Fruit fly (Drosophila melanogaster) whole organism, embryonic: ENCODE results near the gene mtsh.

Experiments
- Antp ChIP-seq: fragments of 200-800 bp; sonication (Bioruptor generic); optimal IDR thresholded peaks from 3 replicates; lab custom pipeline; 2016; ENCODE audit warnings: missing biosample characterization, missing genetic modification characterization
- CG10321 ChIP-seq: fragments of 200-800 bp; sonication (Bioruptor generic); IDR thresholded peaks from 2 replicates; pipeline ENCODE4 v1.3.6; 2022; ENCODE audit warnings: missing biosample characterization, missing genetic modification characterization
- CG12071 ChIP-seq: fragments of 200-800 bp; sonication (Bioruptor generic); optimal IDR thresholded peaks from 3 replicates; lab custom pipeline; 2018; ENCODE audit warnings: missing biosample characterization, mild to moderate bottlenecking, missing genetic modification characterization
- CG12104 ChIP-seq: fragments of 200-800 bp; sonication (Bioruptor generic); optimal IDR thresholded peaks from 3 replicates; lab custom pipeline; 2016; ENCODE audit warnings: missing biosample characterization, missing genetic modification characterization
- CG13287 ChIP-seq: fragments of 200-800 bp; sonication (Bioruptor generic); IDR thresholded peaks from 2 replicates; pipeline ENCODE4 v1.3.6; 2022; ENCODE audit warnings: missing biosample characterization, missing genetic modification characterization; ENCODE audit not compliant: partially characterized antibody
- CG13894 ChIP-seq: fragments of 200-800 bp; sonication (Bioruptor generic); optimal IDR thresholded peaks from 3 replicates; lab custom pipeline; 2018; ENCODE audit warnings: missing biosample characterization, mild to moderate bottlenecking, missing genetic modification characterization, moderate library complexity
- CG15011 ChIP-seq: fragments of 200-800 bp; sonication (Bioruptor generic); optimal IDR thresholded peaks from 3 replicates; lab custom pipeline; 2018; ENCODE audit warnings: missing biosample characterization, mild to moderate bottlenecking, missing genetic modification characterization
- CG2199 ChIP-seq: fragments of 200-800 bp; sonication (Bioruptor generic); IDR thresholded peaks from 3 replicates; pipeline ENCODE4 v1.3.6; 2022; ENCODE audit warnings: missing biosample characterization, missing genetic modification characterization
- CG7928 ChIP-seq: fragments of 200-800 bp; sonication (Bioruptor generic); optimal IDR thresholded peaks from 2 replicates; lab custom pipeline; 2017; ENCODE audit warnings: missing biosample characterization, mild to moderate bottlenecking, missing genetic modification characterization
- CHES-1-like ChIP-seq: fragments of 200-800 bp; sonication (Bioruptor generic); optimal IDR thresholded peaks from 2 replicates; lab custom pipeline; 2016; ENCODE audit warnings: missing biosample characterization, missing genetic modification characterization
- CTCF ChIP-seq: fragments of 200-800 bp; sonication (Bioruptor generic); optimal IDR thresholded peaks from 2 replicates; lab custom pipeline; 2017; ENCODE audit warnings: missing biosample characterization, mild to moderate bottlenecking, missing genetic modification characterization, moderate library complexity
- CkIIα-i1 ChIP-seq: fragments of 200-800 bp; sonication (Bioruptor generic); IDR thresholded peaks from 2 replicates; pipeline ENCODE4 v1.3.6; 2022; ENCODE audit warnings: missing biosample characterization, missing genetic modification characterization
- Dbx ChIP-seq: fragments of 200-800 bp; sonication (Bioruptor generic); IDR thresholded peaks from 3 replicates; pipeline ENCODE4 v1.3.6; 2022; ENCODE audit warnings: missing biosample characterization, missing genetic modification characterization
- Doc2 ChIP-seq: fragments of 200-800 bp; sonication (Bioruptor generic); IDR thresholded peaks from 2 replicates; pipeline ENCODE4 v1.3.6; 2022; ENCODE audit warnings: missing biosample characterization, missing genetic modification characterization
- Dref ChIP-seq: fragments of 200-800 bp; sonication (Bioruptor generic); IDR thresholded peaks from 2 replicates; pipeline ENCODE4 v1.3.6; 2022; ENCODE audit warnings: missing biosample characterization, missing genetic modification characterization
- HHEX ChIP-seq: fragments of 200-800 bp; sonication (Bioruptor generic); optimal IDR thresholded peaks from 3 replicates; lab custom pipeline; 2017; ENCODE audit warnings: missing biosample characterization, mild to moderate bottlenecking, missing genetic modification characterization, missing genetic modification reagents
- MBD-R2 ChIP-seq: fragments of 200-800 bp; sonication (Bioruptor generic); IDR thresholded peaks from 2 replicates; pipeline ENCODE4 v1.3.6; 2022; ENCODE audit warnings: missing biosample characterization, missing genetic modification characterization
- MESR4 ChIP-seq: fragments of 200-800 bp; sonication (Bioruptor generic); optimal IDR thresholded peaks from 2 replicates; lab custom pipeline; 2018; ENCODE audit warnings: missing biosample characterization, mild to moderate bottlenecking, missing genetic modification characterization, moderate library complexity
- Max ChIP-seq: fragments of 200-800 bp; sonication (Bioruptor generic); optimal IDR thresholded peaks from 2 replicates; lab custom pipeline; 2016; ENCODE audit warnings: missing biosample characterization, mild to moderate bottlenecking, missing genetic modification characterization
- NC2β ChIP-seq: fragments of 200-800 bp; sonication (Bioruptor generic); optimal IDR thresholded peaks from 2 replicates; lab custom pipeline; 2016; ENCODE audit warnings: missing biosample characterization, missing genetic modification characterization
- Opbp ChIP-seq: fragments of 200-800 bp; sonication (Bioruptor generic); IDR thresholded peaks from 3 replicates; pipeline ENCODE4 v1.3.6; 2022; ENCODE audit warnings: missing biosample characterization, missing genetic modification characterization; ENCODE audit not compliant: partially characterized antibody
- PHDP ChIP-seq: fragments of 200-800 bp; sonication (Bioruptor generic); optimal IDR thresholded peaks from 3 replicates; lab custom pipeline; 2018; ENCODE audit warnings: missing biosample characterization, mild to moderate bottlenecking, missing genetic modification characterization, moderate library complexity
- Ptx1 ChIP-seq: fragments of 200-800 bp; sonication (Bioruptor generic); IDR thresholded peaks from 2 replicates; pipeline ENCODE4 v1.3.6; 2022; ENCODE audit warnings: missing biosample characterization, missing genetic modification characterization
- YL-1 ChIP-seq: fragments of 200-800 bp; sonication (Bioruptor generic); optimal IDR thresholded peaks from 3 replicates; lab custom pipeline; 2017; ENCODE audit warnings: missing biosample characterization, mild to moderate bottlenecking, missing genetic modification characterization
- ato ChIP-seq: fragments of 200-800 bp; sonication (Bioruptor generic); IDR thresholded peaks from 2 replicates; pipeline ENCODE4 v1.3.6; 2022; ENCODE audit warnings: missing biosample characterization, missing genetic modification characterization; ENCODE audit not compliant: partially characterized antibody
- bbx ChIP-seq: fragments of 200-800 bp; sonication (Bioruptor generic); IDR thresholded peaks from 2 replicates; pipeline ENCODE4 v1.3.6; 2022; ENCODE audit warnings: missing biosample characterization, missing genetic modification characterization; ENCODE audit not compliant: partially characterized antibody
- da ChIP-seq: fragments of 200-800 bp; sonication (Bioruptor generic); optimal IDR thresholded peaks from 2 replicates; lab custom pipeline; 2016; ENCODE audit warnings: missing biosample characterization, missing genetic modification characterization
- danr ChIP-seq: fragments of 200-800 bp; sonication (Bioruptor generic); IDR thresholded peaks from 2 replicates; pipeline ENCODE4 v1.3.6; 2022; ENCODE audit warnings: missing biosample characterization, missing genetic modification characterization
- gem ChIP-seq: fragments of 200-800 bp; sonication (Bioruptor generic); optimal IDR thresholded peaks from 2 replicates; lab custom pipeline; 2019; ENCODE audit warnings: missing biosample characterization, mild to moderate bottlenecking, missing genetic modification characterization, moderate library complexity
- hb ChIP-seq: fragments of 200-800 bp; sonication (Bioruptor generic); IDR thresholded peaks from 3 replicates; pipeline ENCODE4 v1.3.6; 2022; ENCODE audit warnings: missing biosample characterization, missing genetic modification characterization; ENCODE audit not compliant: partially characterized antibody
- kni ChIP-seq: fragments of 200-800 bp; sonication (Bioruptor generic); optimal IDR thresholded peaks from 3 replicates; lab custom pipeline; 2017; ENCODE audit warnings: mild to moderate bottlenecking, missing biosample characterization, missing genetic modification reagents, missing genetic modification characterization
- maf-S ChIP-seq: fragments of 200-800 bp; sonication (Bioruptor generic); optimal IDR thresholded peaks from 2 replicates; lab custom pipeline; 2016; ENCODE audit warnings: missing biosample characterization, missing genetic modification characterization
- org-1 ChIP-seq: fragments of 200-800 bp; sonication (Bioruptor generic); optimal IDR thresholded peaks from 2 replicates; lab custom pipeline; 2017; ENCODE audit warnings: missing biosample characterization, missing genetic modification characterization
- peb ChIP-seq: fragments of 200-800 bp; sonication (Bioruptor generic); IDR thresholded peaks from 2 replicates; pipeline ENCODE4 v1.3.6; 2022; ENCODE audit warnings: missing biosample characterization, missing genetic modification characterization
- pnt ChIP-seq: fragments of 200-800 bp; sonication (Bioruptor generic); optimal IDR thresholded peaks from 3 replicates; lab custom pipeline; 2016; ENCODE audit warnings: missing biosample characterization, missing genetic modification characterization
- prd ChIP-seq, 3 experiments: fragments of >200 bp in 2 of 3; fragments of 200-800 bp in 1 of 3; sonication (Bioruptor generic) in 1 of 3; optimal IDR thresholded peaks in 2 of 3; IDR thresholded peaks in 1 of 3; 2 replicates in 2 of 3; 3 replicates in 1 of 3; pipeline versions ENCODE4 v1.3.6 to Lab custom; 2017 to 2022; ENCODE audit warnings: missing biosample characterization in 1 of 3, missing genetic modification characterization in 1 of 3
- ro ChIP-seq: fragments of 200-800 bp; sonication (Bioruptor generic); IDR thresholded peaks from 2 replicates; pipeline ENCODE4 v1.3.6; 2022; ENCODE audit warnings: missing biosample characterization, missing genetic modification characterization
- sens ChIP-seq: fragments of 200-800 bp; sonication (Bioruptor generic); peaks from one replicate; lab custom pipeline; 2016; ENCODE audit warnings: missing biosample characterization, missing genetic modification characterization
- sim ChIP-seq: fragments of 200-800 bp; sonication (Bioruptor generic); IDR thresholded peaks from 2 replicates; pipeline ENCODE4 v1.3.6; 2022; ENCODE audit warnings: missing biosample characterization, missing genetic modification characterization
- yki ChIP-seq: fragments of >200 bp; optimal IDR thresholded peaks from 3 replicates; lab custom pipeline; 2018
- z ChIP-seq: fragments of 200-800 bp; sonication (Bioruptor generic); IDR thresholded peaks from 3 replicates; pipeline ENCODE4 v1.3.6; 2022; ENCODE audit warnings: missing biosample characterization, missing genetic modification characterization

mtsh gene

DNA sequence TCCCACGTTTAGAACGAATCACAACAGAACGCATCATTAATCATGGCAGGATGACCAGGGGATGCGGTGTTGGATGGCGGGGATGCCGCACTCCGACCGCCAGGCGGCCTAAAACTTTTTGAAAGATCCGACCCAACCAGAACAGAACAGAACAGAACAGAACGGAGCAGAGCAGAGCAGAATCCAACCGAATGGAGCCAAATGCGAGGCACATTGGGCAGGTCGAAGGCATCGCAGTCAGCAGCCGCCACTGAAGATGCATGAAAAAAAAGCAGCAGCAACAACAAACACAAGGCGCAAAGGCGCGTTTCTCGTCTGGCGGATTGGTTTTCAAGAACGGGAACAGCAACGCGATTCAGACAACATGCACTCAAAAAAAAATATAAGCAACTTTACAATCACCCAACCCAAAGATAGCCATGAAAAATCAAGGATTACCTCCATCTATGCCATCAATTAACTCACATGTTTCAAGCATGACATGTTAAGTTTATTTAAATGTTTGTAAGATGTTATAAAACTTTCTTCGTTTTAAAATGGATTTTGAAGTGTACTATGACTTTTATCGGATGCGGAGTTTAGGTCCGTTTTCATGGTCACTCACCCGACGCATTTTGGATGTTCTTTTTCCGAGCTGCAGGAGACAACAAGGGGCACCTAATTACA lies 40.2 kb downstream of the mtsh start (continued):
- TF ChIP-seq kni (GFP tag; lab: Kevin White, UChicago): no peak
- no peak for TF ChIP-seq CTCF (GFP tag; lab: Kevin White, UChicago)
- no peak for TF ChIP-seq Antp
- no peak for TF ChIP-seq Dbx (GFP tag; lab: Robert Waterston, UW)
- TF ChIP-seq CHES-1-like (GFP tag; lab: Kevin White, UChicago): peak; percentile 27
- TF ChIP-seq CG7928 (GFP tag; lab: Kevin White, UChicago): no peak
- TF ChIP-seq CG15011: no peak
- no peak for TF ChIP-seq CG13894 (tag; lab: Kevin White, UChicago)
- TF ChIP-seq sens (GFP tag; lab: Kevin White, UChicago): peak; percentile 98
- TF ChIP-seq CG13287 (GFP tag; lab: Robert Waterston, UW): no peak
- no peak for TF ChIP-seq prd (optimal IDR thresholded peaks at IDR 0.05; lab: Kevin White, UChicago)
- peak; percentile 82; the same call in 2 of the 3 replicates for TF ChIP-seq prd (GFP tag; IDR thresholded peaks at IDR 0.05; lab: Robert Waterston, UW)
- TF ChIP-seq CG10321 (GFP tag; lab: Robert Waterston, UW): no peak
- no peak for TF ChIP-seq Doc2
- no peak for TF ChIP-seq Ptx1 (GFP tag; lab: Robert Waterston, UW)
- peak; percentile 73 for TF ChIP-seq sim (GFP tag; lab: Robert Waterston, UW)
- TF ChIP-seq gem (tag; lab: Kevin White, UChicago): peak; percentile 85
- no peak for TF ChIP-seq hb (GFP tag; lab: Robert Waterston, UW)
- peak; percentile 42; the same call in 1 of the 2 replicates for TF ChIP-seq peb (GFP tag; lab: Robert Waterston, UW)
- no peak for TF ChIP-seq bbx
- TF ChIP-seq da (GFP tag; lab: Kevin White, UChicago): no peak
- peak; percentile 52 for TF ChIP-seq org-1
- no peak for TF ChIP-seq ro (GFP tag; lab: Robert Waterston, UW)
- no peak; the same call in 2 of the 3 replicates for TF ChIP-seq z (GFP tag; lab: Robert Waterston, UW)
- peak; percentile 49 for TF ChIP-seq HHEX
- no peak for TF ChIP-seq YL-1 (GFP tag; lab: Kevin White, UChicago)
- TF ChIP-seq yki (lab: Kevin White, UChicago): no peak
- peak; percentile 46 for TF ChIP-seq PHDP (tag; lab: Kevin White, UChicago)
- no peak for TF ChIP-seq CkIIα-i1 (GFP tag; lab: Robert Waterston, UW)
- no peak for TF ChIP-seq MBD-R2 (GFP tag; lab: Robert Waterston, UW)
- TF ChIP-seq NC2β (GFP tag; lab: Kevin White, UChicago): peak; percentile 68
- TF ChIP-seq Dref (GFP tag; lab: Robert Waterston, UW): no peak
- TF ChIP-seq Opbp: no peak
- TF ChIP-seq CG12071 (GFP tag; lab: Kevin White, UChicago): no peak
- TF ChIP-seq pnt (GFP tag; lab: Kevin White, UChicago): peak; percentile 49
- TF ChIP-seq CG2199 (GFP tag; lab: Robert Waterston, UW): peak; percentile 81; the same call in 2 of the 3 replicates
- TF ChIP-seq maf-S (GFP tag; lab: Kevin White, UChicago): peak; percentile 17
- TF ChIP-seq Max (GFP tag; lab: Kevin White, UChicago): peak; percentile 32
- no peak for TF ChIP-seq MESR4 (GFP tag; lab: Kevin White, UChicago)
- TF ChIP-seq CG12104 (GFP tag; lab: Kevin White, UChicago): peak; percentile 38
- no peak for TF ChIP-seq ato (GFP tag; lab: Robert Waterston, UW)
- no peak for TF ChIP-seq danr (GFP tag; lab: Robert Waterston, UW)
- TF ChIP-seq, all 482 proteins: peak for 248
